Fruit fly (Drosophila melanogaster) whole organism, embryonic: ENCODE data around the gene sni.

Source experiments
- ATbp ChIP-seq: fragments of 200-800 bp; sonication (Bioruptor generic); optimal IDR thresholded peaks from 2 replicates; lab custom pipeline; 2017; ENCODE audit warnings: missing biosample characterization, mild to moderate bottlenecking, missing genetic modification characterization, missing genetic modification reagents
- Adf1 ChIP-seq: fragments of 200-800 bp; sonication (Bioruptor generic); IDR thresholded peaks from 2 replicates; pipeline ENCODE4 v1.3.6; 2022; ENCODE audit warnings: missing biosample characterization, missing genetic modification characterization
- Blimp-1 ChIP-seq: fragments of 200-800 bp; sonication (Bioruptor generic); optimal IDR thresholded peaks from 3 replicates; lab custom pipeline; 2018; ENCODE audit warnings: missing biosample characterization, missing genetic modification characterization, mild to moderate bottlenecking, moderate library complexity, missing genetic modification reagents
- BtbVII ChIP-seq: fragments of 200-800 bp; sonication (Bioruptor generic); optimal IDR thresholded peaks from 3 replicates; lab custom pipeline; 2017; ENCODE audit warnings: missing biosample characterization, mild to moderate bottlenecking, missing genetic modification characterization
- CG10267 ChIP-seq: fragments of 200-800 bp; sonication (Bioruptor generic); optimal IDR thresholded peaks from 2 replicates; lab custom pipeline; 2018; ENCODE audit warnings: missing biosample characterization, mild to moderate bottlenecking, missing genetic modification characterization, moderate library complexity
- CG10366 ChIP-seq: fragments of 200-800 bp; sonication (Bioruptor generic); IDR thresholded peaks from 2 replicates; pipeline ENCODE4 v1.3.6; 2022; ENCODE audit warnings: missing biosample characterization, missing genetic modification characterization
- CG10543 ChIP-seq: fragments of 200-800 bp; sonication (Bioruptor generic); optimal IDR thresholded peaks from 3 replicates; lab custom pipeline; 2017; ENCODE audit warnings: missing biosample characterization, mild to moderate bottlenecking, missing genetic modification characterization, moderate library complexity
- CG10565 ChIP-seq: fragments of 200-800 bp; sonication (Bioruptor generic); optimal IDR thresholded peaks from 3 replicates; lab custom pipeline; 2016; ENCODE audit warnings: missing biosample characterization, mild to moderate bottlenecking, missing genetic modification characterization
- CG12299 ChIP-seq: fragments of 200-800 bp; sonication (Bioruptor generic); optimal IDR thresholded peaks from 2 replicates; lab custom pipeline; 2018; ENCODE audit warnings: missing biosample characterization, mild to moderate bottlenecking, missing genetic modification characterization
- CG13424 ChIP-seq: fragments of 200-800 bp; sonication (Bioruptor generic); optimal IDR thresholded peaks from 2 replicates; lab custom pipeline; 2019; ENCODE audit warnings: missing biosample characterization, mild to moderate bottlenecking, missing genetic modification characterization, moderate library complexity
- CG15073 ChIP-seq: fragments of 200-800 bp; sonication (Bioruptor generic); optimal IDR thresholded peaks from 2 replicates; lab custom pipeline; 2016; ENCODE audit warnings: missing biosample characterization, missing genetic modification characterization
- CG16813 ChIP-seq: fragments of 200-800 bp; sonication (Bioruptor generic); IDR thresholded peaks from 3 replicates; pipeline ENCODE4 v1.3.6; 2022; ENCODE audit warnings: missing biosample characterization, missing genetic modification characterization; ENCODE audit not compliant: partially characterized antibody
- CG16815 ChIP-seq: fragments of 200-800 bp; sonication (Bioruptor generic); optimal IDR thresholded peaks from 3 replicates; lab custom pipeline; 2017; ENCODE audit warnings: missing biosample characterization, mild to moderate bottlenecking, missing genetic modification characterization
- CG3281 ChIP-seq: fragments of 200-800 bp; sonication (Bioruptor generic); optimal IDR thresholded peaks from 3 replicates; lab custom pipeline; 2017; ENCODE audit warnings: missing biosample characterization, mild to moderate bottlenecking, missing genetic modification characterization
- CG3407 ChIP-seq: fragments of 200-800 bp; sonication (Bioruptor generic); optimal IDR thresholded peaks from 2 replicates; lab custom pipeline; 2018; ENCODE audit warnings: missing biosample characterization, mild to moderate bottlenecking, missing genetic modification characterization
- CG4820 ChIP-seq: fragments of 200-800 bp; sonication (Bioruptor generic); optimal IDR thresholded peaks from 3 replicates; lab custom pipeline; 2016; ENCODE audit warnings: missing biosample characterization, missing genetic modification characterization
- CG4854 ChIP-seq: fragments of 200-800 bp; sonication (Bioruptor generic); optimal IDR thresholded peaks from 2 replicates; lab custom pipeline; 2016; ENCODE audit warnings: missing biosample characterization, missing genetic modification characterization, inconsistent platforms
- CG7271 ChIP-seq: fragments of 200-800 bp; sonication (Bioruptor generic); optimal IDR thresholded peaks from 2 replicates; lab custom pipeline; 2018; ENCODE audit warnings: missing biosample characterization, mild to moderate bottlenecking, missing genetic modification characterization, moderate library complexity
- CG8089 ChIP-seq: fragments of 200-800 bp; sonication (Bioruptor generic); optimal IDR thresholded peaks from 3 replicates; lab custom pipeline; 2016; ENCODE audit warnings: missing biosample characterization, missing genetic modification characterization
- CG8944 ChIP-seq: fragments of 200-800 bp; sonication (Bioruptor generic); optimal IDR thresholded peaks from 3 replicates; lab custom pipeline; 2016; ENCODE audit warnings: missing biosample characterization, missing genetic modification characterization
- Camta ChIP-seq: fragments of 200-800 bp; sonication (Bioruptor generic); optimal IDR thresholded peaks from 2 replicates; lab custom pipeline; 2016; ENCODE audit warnings: missing biosample characterization, missing genetic modification characterization
- D19B ChIP-seq: fragments of 200-800 bp; sonication (Bioruptor generic); optimal IDR thresholded peaks from 2 replicates; lab custom pipeline; 2017; ENCODE audit warnings: missing biosample characterization, mild to moderate bottlenecking, missing genetic modification characterization
- GATAe ChIP-seq: fragments of 200-800 bp; sonication (Bioruptor generic); conservative IDR thresholded peaks from 2 replicates; pipeline ENCODE4 v1.3.6; 2022; ENCODE audit warnings: missing biosample characterization, missing genetic modification characterization
- HLH4C ChIP-seq: fragments of 200-800 bp; sonication (Bioruptor generic); IDR thresholded peaks from 3 replicates; pipeline ENCODE4 v1.3.6; 2022; ENCODE audit warnings: missing biosample characterization, missing genetic modification characterization; ENCODE audit not compliant: partially characterized antibody
- HLHmδ ChIP-seq: fragments of 200-800 bp; sonication (Bioruptor generic); optimal IDR thresholded peaks from 2 replicates; lab custom pipeline; 2018; ENCODE audit warnings: missing biosample characterization, mild to moderate bottlenecking, missing genetic modification characterization, moderate library complexity
- Meics ChIP-seq: fragments of 200-800 bp; sonication (Bioruptor generic); optimal IDR thresholded peaks from 2 replicates; lab custom pipeline; 2017; ENCODE audit warnings: missing biosample characterization, mild to moderate bottlenecking, missing genetic modification characterization
- Oaz ChIP-seq: fragments of 200-800 bp; sonication (Bioruptor generic); IDR thresholded peaks from 2 replicates; pipeline ENCODE4 v1.3.6; 2022; ENCODE audit warnings: missing biosample characterization, missing genetic modification characterization
- PHDP ChIP-seq: fragments of 200-800 bp; sonication (Bioruptor generic); optimal IDR thresholded peaks from 3 replicates; lab custom pipeline; 2018; ENCODE audit warnings: missing biosample characterization, mild to moderate bottlenecking, missing genetic modification characterization, moderate library complexity
- Scr ChIP-seq: fragments of 200-800 bp; sonication (Bioruptor generic); IDR thresholded peaks from 2 replicates; pipeline ENCODE4 v1.3.6; 2022; ENCODE audit warnings: missing biosample characterization, missing genetic modification characterization; ENCODE audit not compliant: partially characterized antibody
- Stat92E ChIP-seq, 3 experiments: fragments of >200 bp in 2 of 3; fragments of 200-800 bp in 1 of 3; sonication (Bioruptor generic) in 1 of 3; optimal IDR thresholded peaks; 2 replicates each; lab custom pipeline; 2017 to 2019; ENCODE audit warnings: missing biosample characterization in 3 of 3, missing genetic modification characterization in 3 of 3, mild to moderate bottlenecking in 1 of 3, moderate library complexity in 1 of 3
- Xbp1 ChIP-seq: fragments of 200-800 bp; sonication (Bioruptor generic); optimal IDR thresholded peaks from 3 replicates; lab custom pipeline; 2016; ENCODE audit warnings: missing biosample characterization, mild to moderate bottlenecking, missing genetic modification characterization
- al ChIP-seq: fragments of 200-800 bp; sonication (Bioruptor generic); IDR thresholded peaks from 2 replicates; pipeline ENCODE4 v1.3.6; 2022; ENCODE audit warnings: missing biosample characterization, missing genetic modification characterization
- aop ChIP-seq: fragments of 200-800 bp; sonication (Bioruptor generic); IDR thresholded peaks from 2 replicates; pipeline ENCODE4 v1.3.6; 2022; ENCODE audit warnings: missing biosample characterization, missing genetic modification characterization
- ara ChIP-seq: fragments of 200-800 bp; sonication (Bioruptor generic); IDR thresholded peaks from 2 replicates; pipeline ENCODE4 v1.3.6; 2022; ENCODE audit warnings: missing biosample characterization, missing genetic modification characterization
- bab2 ChIP-seq: fragments of 200-800 bp; sonication (Bioruptor generic); optimal IDR thresholded peaks from 2 replicates; lab custom pipeline; 2016; ENCODE audit warnings: missing biosample characterization, missing genetic modification characterization
- cad ChIP-seq: fragments of >200 bp; optimal IDR thresholded peaks from 2 replicates; lab custom pipeline; 2017; ENCODE audit warnings: missing biosample characterization, missing genetic modification characterization
- crc ChIP-seq: fragments of 200-800 bp; sonication (Bioruptor generic); optimal IDR thresholded peaks from 2 replicates; lab custom pipeline; 2016; ENCODE audit warnings: missing biosample characterization, missing genetic modification characterization
- disco-r ChIP-seq: fragments of 200-800 bp; sonication (Bioruptor generic); optimal IDR thresholded peaks from 2 replicates; lab custom pipeline; 2016; ENCODE audit warnings: missing biosample characterization, missing genetic modification characterization
- eve ChIP-seq, 2 experiments: fragments of >200 bp; optimal IDR thresholded peaks; 2 replicates each; lab custom pipeline; 2017; ENCODE audit warnings: missing biosample characterization in 2 of 2, missing genetic modification characterization in 2 of 2
- fu2 ChIP-seq: fragments of 200-800 bp; sonication (Bioruptor generic); optimal IDR thresholded peaks from 2 replicates; lab custom pipeline; 2016; ENCODE audit warnings: missing biosample characterization, missing genetic modification characterization
- hbn ChIP-seq: fragments of 200-800 bp; sonication (Bioruptor generic); IDR thresholded peaks from 2 replicates; pipeline ENCODE4 v1.3.6; 2022; ENCODE audit warnings: missing biosample characterization, missing genetic modification characterization; ENCODE audit not compliant: partially characterized antibody
- inv ChIP-seq: fragments of 200-800 bp; sonication (Bioruptor generic); IDR thresholded peaks from 2 replicates; pipeline ENCODE4 v1.3.6; 2022; ENCODE audit warnings: missing biosample characterization, missing genetic modification characterization; ENCODE audit not compliant: partially characterized antibody
- kay ChIP-seq: fragments of 200-800 bp; sonication (Bioruptor generic); optimal IDR thresholded peaks from 2 replicates; lab custom pipeline; 2016; ENCODE audit warnings: missing biosample characterization, missing genetic modification characterization
- nerfin-2 ChIP-seq: fragments of 200-800 bp; sonication (Bioruptor generic); IDR thresholded peaks from 2 replicates; pipeline ENCODE4 v1.3.6; 2022; ENCODE audit warnings: missing biosample characterization, missing genetic modification characterization; ENCODE audit not compliant: partially characterized antibody
- psq ChIP-seq: fragments of 200-800 bp; sonication (Bioruptor generic); optimal IDR thresholded peaks from 2 replicates; lab custom pipeline; 2017; ENCODE audit warnings: missing biosample characterization, missing genetic modification characterization
- slou ChIP-seq: fragments of 200-800 bp; sonication (Bioruptor generic); optimal IDR thresholded peaks from 3 replicates; lab custom pipeline; 2016; ENCODE audit warnings: missing biosample characterization, missing genetic modification characterization
- trh ChIP-seq: fragments of 200-800 bp; sonication (Bioruptor generic); optimal IDR thresholded peaks from 2 replicates; lab custom pipeline; 2016; ENCODE audit warnings: missing biosample characterization, missing genetic modification characterization
- usp ChIP-seq: fragments of >200 bp; optimal IDR thresholded peaks from 2 replicates; lab custom pipeline; 2017; ENCODE audit warnings: missing biosample characterization, missing genetic modification characterization
- z ChIP-seq: fragments of 200-800 bp; sonication (Bioruptor generic); IDR thresholded peaks from 3 replicates; pipeline ENCODE4 v1.3.6; 2022; ENCODE audit warnings: missing biosample characterization, missing genetic modification characterization
- zen ChIP-seq: fragments of 200-800 bp; sonication (Bioruptor generic); optimal IDR thresholded peaks from 3 replicates; lab custom pipeline; 2018; ENCODE audit warnings: missing biosample characterization, mild to moderate bottlenecking, missing genetic modification characterization, moderate library complexity

The sni gene

dm6 chrX:8205625-8206252, 38.1 kb downstream of the sni start (continued):
- TF ChIP-seq Camta (GFP tag; lab: Kevin White, UChicago): no peak
- no peak for TF ChIP-seq Stat92E (GFP tag; optimal IDR thresholded peaks at IDR 0.05; lab: Kevin White, UChicago)
- TF ChIP-seq CG10565: no peak
- no peak for TF ChIP-seq CG8089
- TF ChIP-seq CG8944 (GFP tag; lab: Kevin White, UChicago): no peak
- no peak for TF ChIP-seq usp
- no peak for TF ChIP-seq HLHmδ (GFP tag; lab: Kevin White, UChicago)
- no peak for TF ChIP-seq CG4854 (GFP tag; lab: Kevin White, UChicago)
- TF ChIP-seq Oaz: 0 out of 2 replicates have a peak, but pooled peaks have one; percentile 26
- TF ChIP-seq psq (GFP tag; lab: Kevin White, UChicago): no peak
- no peak for TF ChIP-seq HLH4C
- TF ChIP-seq CG3407: no peak
- no peak for TF ChIP-seq Adf1 (GFP tag; lab: Robert Waterston, UW)
- TF ChIP-seq CG10543: no peak
- no peak for TF ChIP-seq Meics (GFP tag; lab: Kevin White, UChicago)
- no peak for TF ChIP-seq bab2 (GFP tag; lab: Kevin White, UChicago)
- no peak for TF ChIP-seq D19B (GFP tag; lab: Kevin White, UChicago)
- peak; percentile 36 for TF ChIP-seq CG10366 (GFP tag; lab: Robert Waterston, UW)
- TF ChIP-seq hbn (GFP tag; lab: Robert Waterston, UW): no peak
- TF ChIP-seq kay (GFP tag; lab: Kevin White, UChicago): peak; percentile 14
- peak; percentile 59 for TF ChIP-seq PHDP (tag; lab: Kevin White, UChicago)
- no peak for TF ChIP-seq slou
- TF ChIP-seq CG10267 (tag; lab: Kevin White, UChicago): peak; percentile 4
- no peak for TF ChIP-seq CG15073
- no peak for TF ChIP-seq disco-r (GFP tag; lab: Kevin White, UChicago)
- TF ChIP-seq zen (tag; lab: Kevin White, UChicago): no peak
- TF ChIP-seq inv (GFP tag; lab: Robert Waterston, UW): no peak
- TF ChIP-seq trh (GFP tag; lab: Kevin White, UChicago): no peak
- no peak for TF ChIP-seq BtbVII (GFP tag; lab: Kevin White, UChicago)
- TF ChIP-seq aop: no peak
- TF ChIP-seq cad (GFP tag; lab: Kevin White, UChicago): no peak
- TF ChIP-seq fu2 (GFP tag; lab: Kevin White, UChicago): no peak
- no peak for TF ChIP-seq CG16815 (GFP tag; lab: Kevin White, UChicago)
- no peak for TF ChIP-seq CG16813 (GFP tag; lab: Robert Waterston, UW)
- TF ChIP-seq ATbp: peak; percentile 6
- no peak for TF ChIP-seq eve (GFP tag; optimal IDR thresholded peaks at IDR 0.05; lab: Kevin White, UChicago)
- no peak for TF ChIP-seq CG3281 (GFP tag; lab: Kevin White, UChicago)
- no peak for TF ChIP-seq z (GFP tag; lab: Robert Waterston, UW)
- no peak for TF ChIP-seq Scr (GFP tag; lab: Robert Waterston, UW)
- TF ChIP-seq Xbp1: peak; percentile 33
- no peak for TF ChIP-seq nerfin-2
- TF ChIP-seq al (GFP tag; lab: Robert Waterston, UW): no peak
- peak; percentile 23 for TF ChIP-seq CG4820 (GFP tag; lab: Kevin White, UChicago)
- TF ChIP-seq CG13424 (tag; lab: Kevin White, UChicago): peak; percentile 45
- TF ChIP-seq CG7271: no peak
- peak; percentile 59 for TF ChIP-seq Blimp-1 (GFP tag; lab: Kevin White, UChicago)
- no peak for TF ChIP-seq GATAe (GFP tag; lab: Robert Waterston, UW)
- TF ChIP-seq crc (GFP tag; lab: Kevin White, UChicago): no peak
- TF ChIP-seq ara (GFP tag; lab: Robert Waterston, UW): no peak
- no peak for TF ChIP-seq CG12299 (tag; lab: Kevin White, UChicago)
